Fruit fly (Drosophila melanogaster) whole organism, larva: ENCODE measurements around the gene CG10761.

Experiments used
- noc ChIP-seq: fragments of 200-800 bp; sonication (Bioruptor generic); optimal IDR thresholded peaks from 3 replicates; lab custom pipeline; 2019; ENCODE audit warnings: missing biosample characterization, mild to moderate bottlenecking, missing genetic modification characterization, moderate library complexity

Gene CG10761

dm6 chrX:8115717-8116311 is 46.8 kb downstream of the CG10761 start, which contains the start of gene Gclc:
Gene Gclc, minus strand, starts transcription at chrX:8116147.
- peak; percentile 17 for TF ChIP-seq noc (tag; lab: Kevin White, UChicago)

- no peak for TF ChIP-seq noc (tag; lab: Kevin White, UChicago)
Measured at dm6 chrX:8115343-8115676, 47.3 kb downstream of the CG10761 start.

dm6 chrX:8114476-8115342 is 47.9 kb downstream of the CG10761 start:
- peak; percentile 77 for TF ChIP-seq noc (tag; lab: Kevin White, UChicago)

- peak; percentile 93 for TF ChIP-seq noc (tag; lab: Kevin White, UChicago)
Measured at dm6 chrX:8113386-8114279, 49.0 kb downstream of the CG10761 start.

- peak; percentile 43 for TF ChIP-seq noc (tag; lab: Kevin White, UChicago)
Measured at dm6 chrX:8112715-8113114, 49.9 kb downstream of the CG10761 start.
